Worm (Caenorhabditis elegans) whole organism, L3 larva: ENCODE results near the gene famh-161.

Experiments used
- mdl-1 ChIP-seq: fragments of 150-350 bp; optimal IDR thresholded peaks from 2 replicates; lab custom pipeline; 2014; ENCODE audit warnings: missing biosample characterization, missing genetic modification characterization
- pha-4 ChIP-seq: fragments of 150-350 bp; optimal IDR thresholded peaks from 2 replicates; lab custom pipeline; 2014; ENCODE audit warnings: missing biosample characterization, missing genetic modification reagents, missing genetic modification characterization
- unc-39 ChIP-seq: sonication (generic microtip); optimal IDR thresholded peaks from 4 replicates; lab custom pipeline; 2017; ENCODE audit warnings: missing biosample characterization, missing genetic modification characterization

DNA sequence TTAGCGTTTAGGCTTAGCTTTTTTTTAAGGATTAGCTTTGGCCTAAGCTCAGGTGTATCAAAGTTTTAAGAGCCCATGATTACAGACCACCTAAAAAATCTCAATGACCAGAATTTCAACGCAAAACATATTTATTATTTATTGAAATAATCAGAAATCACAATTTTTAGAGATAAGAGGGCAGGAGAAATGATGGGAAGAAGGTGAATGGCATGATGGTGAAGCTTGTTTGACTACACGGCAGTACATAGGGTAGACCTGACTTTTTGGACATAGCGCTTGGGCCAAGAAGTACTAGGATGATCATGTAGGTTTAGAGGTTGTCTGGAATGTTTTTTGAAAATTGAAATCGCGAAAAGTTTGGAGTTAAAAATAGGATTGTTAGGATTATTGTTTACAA lies 34.3 kb downstream of the famh-161 start:
- TF ChIP-seq pha-4 (tag; lab: Kevin White, UChicago) (no peak), mdl-1 (tag; lab: Kevin White, UChicago) (no peak), unc-39 (tag; lab: Kevin White, UChicago) (no peak)
